Fruit fly (Drosophila melanogaster): Measurements from ENCODE around the gene tj.

DNA sequence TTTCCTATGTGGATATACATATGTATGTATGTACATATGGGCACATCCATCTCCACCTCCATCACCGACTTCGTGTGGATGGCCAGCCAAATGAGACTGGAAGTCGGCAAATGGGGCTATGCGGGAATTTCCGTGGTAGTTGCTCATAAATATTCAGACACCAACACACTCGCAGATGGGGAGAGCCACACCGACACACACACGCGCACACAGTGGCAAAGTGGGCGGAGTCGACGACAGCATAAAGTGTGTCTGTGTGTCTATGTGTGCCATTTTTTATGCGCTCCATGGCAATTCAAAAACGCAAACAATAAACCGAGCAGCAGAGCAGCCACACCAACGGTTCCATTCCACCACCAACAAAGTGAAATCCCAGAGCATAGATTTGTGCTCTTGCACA is 1.2 kb upstream of the tj start:
- TF ChIP-seq Snoo (tag; optimal IDR thresholded peaks at IDR 0.05) (no peak), CG10348 (GFP tag; IDR thresholded peaks at IDR 0.05) (no peak)
